Worm (Caenorhabditis elegans) whole organism, L2 larva: ENCODE measurements around the gene K02E11.6.
A peak's percentile ranks its signal among the peaks of the same experiment; 100 is the strongest.

Experiments
- C34F6.9 ChIP-seq: fragments of 150-350 bp; optimal IDR thresholded peaks from 2 replicates; lab custom pipeline; 2014; ENCODE audit warnings: missing biosample characterization, missing genetic modification characterization
- F13H6.1 ChIP-seq: sonication (generic microtip); optimal IDR thresholded peaks from 2 replicates; lab custom pipeline; 2016; ENCODE audit warnings: missing genetic modification characterization, missing compliant biosample characterization
- R02D3.7 ChIP-seq: fragments of 150-350 bp; optimal IDR thresholded peaks from 2 replicates; lab custom pipeline; 2014; ENCODE audit warnings: missing biosample characterization, missing genetic modification characterization
- Y55F3AM.14 ChIP-seq: fragments of 200-800 bp; sonication (Bioruptor generic); optimal IDR thresholded peaks from 2 replicates; lab custom pipeline; 2018; ENCODE audit warnings: mild to moderate bottlenecking, missing genetic modification characterization, missing compliant biosample characterization
- alr-1 ChIP-seq: fragments of 150-350 bp; optimal IDR thresholded peaks from 2 replicates; lab custom pipeline; 2014; ENCODE audit warnings: missing biosample characterization, missing genetic modification characterization
- aly-2 ChIP-seq: fragments of 150-350 bp; optimal IDR thresholded peaks from 2 replicates; lab custom pipeline; 2014; ENCODE audit warnings: missing biosample characterization, missing genetic modification characterization
- ama-1 ChIP-seq: fragments of 150-350 bp; optimal IDR thresholded peaks from 2 replicates; lab custom pipeline; 2018; ENCODE audit warnings: inconsistent platforms
- blmp-1 ChIP-seq: sonication (generic microtip); optimal IDR thresholded peaks from 2 replicates; lab custom pipeline; 2017; ENCODE audit warnings: missing genetic modification characterization, mild to moderate bottlenecking, missing compliant biosample characterization, antibody characterized with exemption, moderate library complexity; ENCODE audit not compliant: insufficient read depth
- ceh-16 ChIP-seq: fragments of 150-350 bp; optimal IDR thresholded peaks from 2 replicates; lab custom pipeline; 2014; ENCODE audit warnings: missing biosample characterization, missing genetic modification characterization
- crh-2 ChIP-seq: sonication (generic microtip); optimal IDR thresholded peaks from 2 replicates; lab custom pipeline; 2017; ENCODE audit warnings: missing biosample characterization, missing genetic modification characterization
- dmd-4 ChIP-seq: sonication (generic microtip); optimal IDR thresholded peaks from 2 replicates; lab custom pipeline; 2017; ENCODE audit warnings: missing biosample characterization, missing genetic modification characterization
- egl-27 ChIP-seq: sonication (generic microtip); optimal IDR thresholded peaks from 3 replicates; lab custom pipeline; 2017; ENCODE audit warnings: missing biosample characterization, missing genetic modification reagents, missing genetic modification characterization
- elt-1 ChIP-seq: fragments of 150-350 bp; optimal IDR thresholded peaks from 2 replicates; lab custom pipeline; 2014; ENCODE audit warnings: missing biosample characterization, missing genetic modification characterization
- elt-3 ChIP-seq: sonication (generic microtip); optimal IDR thresholded peaks from 2 replicates; lab custom pipeline; 2017; ENCODE audit warnings: missing biosample characterization, missing genetic modification characterization
- fos-1 ChIP-seq: fragments of 150-350 bp; optimal IDR thresholded peaks from 2 replicates; lab custom pipeline; 2014; ENCODE audit warnings: missing biosample characterization, missing genetic modification characterization
- gmeb-1 ChIP-seq: fragments of 150-350 bp; optimal IDR thresholded peaks from 2 replicates; lab custom pipeline; 2014; ENCODE audit warnings: missing biosample characterization, missing genetic modification characterization
- lin-11 ChIP-seq: fragments of 150-350 bp; sonication (generic microtip); optimal IDR thresholded peaks from 2 replicates; lab custom pipeline; 2014; ENCODE audit warnings: missing biosample characterization, missing genetic modification characterization, inconsistent platforms, mixed read lengths
- lin-13 ChIP-seq: fragments of 150-350 bp; optimal IDR thresholded peaks from 2 replicates; lab custom pipeline; 2014; ENCODE audit warnings: missing biosample characterization, missing genetic modification reagents, missing genetic modification characterization
- lsy-2 ChIP-seq, 2 experiments: fragments of 150-350 bp in 1 of 2; sonication (generic microtip) in 1 of 2; optimal IDR thresholded peaks; 2 replicates each; lab custom pipeline; 2014 to 2017; ENCODE audit warnings: missing biosample characterization in 2 of 2, missing genetic modification characterization in 2 of 2
- mab-5 ChIP-seq: fragments of 150-350 bp; optimal IDR thresholded peaks from 2 replicates; lab custom pipeline; 2014; ENCODE audit warnings: missing biosample characterization, missing genetic modification characterization
- mbf-1 ChIP-seq: sonication (generic microtip); optimal IDR thresholded peaks from 2 replicates; lab custom pipeline; 2017; ENCODE audit warnings: missing biosample characterization, missing genetic modification characterization
- nhr-10 ChIP-seq: sonication (generic microtip); optimal IDR thresholded peaks from 2 replicates; lab custom pipeline; 2017; ENCODE audit warnings: missing biosample characterization, missing genetic modification characterization
- nhr-11 ChIP-seq: fragments of 150-350 bp; optimal IDR thresholded peaks from 2 replicates; lab custom pipeline; 2014; ENCODE audit warnings: missing biosample characterization, missing genetic modification characterization
- nhr-12 ChIP-seq: fragments of 150-350 bp; optimal IDR thresholded peaks from 2 replicates; lab custom pipeline; 2014; ENCODE audit warnings: missing biosample characterization, missing genetic modification characterization
- nhr-129 ChIP-seq: fragments of 150-350 bp; optimal IDR thresholded peaks from 2 replicates; lab custom pipeline; 2014; ENCODE audit warnings: missing biosample characterization, missing genetic modification characterization
- nhr-23 ChIP-seq: fragments of 150-350 bp; optimal IDR thresholded peaks from 2 replicates; lab custom pipeline; 2014; ENCODE audit warnings: missing biosample characterization, missing genetic modification reagents, missing genetic modification characterization
- nhr-237 ChIP-seq: fragments of 150-350 bp; optimal IDR thresholded peaks from 2 replicates; lab custom pipeline; 2014; ENCODE audit warnings: missing biosample characterization, missing genetic modification characterization
- nhr-25 ChIP-seq: fragments of 150-350 bp; sonication (generic microtip); optimal IDR thresholded peaks from 3 replicates; lab custom pipeline; 2014; ENCODE audit warnings: missing biosample characterization, missing genetic modification characterization
- nhr-6 ChIP-seq: fragments of 150-350 bp; optimal IDR thresholded peaks from 2 replicates; lab custom pipeline; 2014; ENCODE audit warnings: missing biosample characterization, missing genetic modification characterization
- skn-1 ChIP-seq: sonication (generic microtip); optimal IDR thresholded peaks from 2 replicates; lab custom pipeline; 2017; ENCODE audit warnings: missing biosample characterization, missing genetic modification characterization
- sma-3 ChIP-seq: sonication (generic microtip); optimal IDR thresholded peaks from 2 replicates; lab custom pipeline; 2016; ENCODE audit warnings: missing genetic modification reagents, missing genetic modification characterization, missing compliant biosample characterization
- sma-9 ChIP-seq, 2 experiments: fragments of 150-350 bp in 1 of 2; sonication (generic microtip) in 1 of 2; optimal IDR thresholded peaks; 2 replicates each; lab custom pipeline; 2014 to 2016; ENCODE audit warnings: missing genetic modification characterization in 2 of 2, mild to moderate bottlenecking in 1 of 2, missing biosample characterization in 1 of 2, missing compliant biosample characterization in 1 of 2, missing genetic modification reagents in 1 of 2, moderate library complexity in 1 of 2
- snpc-4 ChIP-seq: fragments of 150-350 bp; optimal IDR thresholded peaks from 2 replicates; lab custom pipeline; 2014; ENCODE audit warnings: missing biosample characterization, missing genetic modification characterization
- zag-1 ChIP-seq: fragments of 150-350 bp; optimal IDR thresholded peaks from 2 replicates; lab custom pipeline; 2014; ENCODE audit warnings: missing biosample characterization, missing genetic modification characterization
- ztf-11 ChIP-seq: sonication (generic microtip); optimal IDR thresholded peaks from 2 replicates; lab custom pipeline; 2017; ENCODE audit warnings: missing biosample characterization, missing genetic modification characterization
- ztf-4 ChIP-seq: fragments of 150-350 bp; optimal IDR thresholded peaks from 2 replicates; lab custom pipeline; 2014; ENCODE audit warnings: missing biosample characterization, missing genetic modification characterization

K02E11.6 gene

DNA sequence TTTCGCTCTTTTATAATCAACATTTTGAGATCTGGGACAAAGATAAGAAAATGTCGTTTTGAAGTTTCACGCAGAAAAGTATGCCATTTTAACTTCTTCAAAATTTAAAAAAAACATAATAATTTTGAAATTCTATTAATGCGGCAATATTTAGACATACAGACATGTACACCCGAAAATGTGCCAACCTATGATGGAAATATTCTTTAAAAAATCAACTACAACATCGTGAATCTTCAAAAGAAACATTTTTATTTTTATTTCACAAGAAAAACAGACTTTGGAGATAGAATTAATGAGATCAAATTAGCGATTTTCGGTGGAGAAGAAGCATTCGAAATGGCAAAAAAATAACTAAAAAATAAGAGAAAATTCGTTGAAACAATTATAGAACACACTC lies 33.5 kb upstream of the K02E11.6 start, which contains the start of gene T16A9.5:
TSS of gene T16A9.5 (minus strand) at position 101 of the 400 bp plus-strand sequence.
- TF ChIP-seq fos-1 (no peak), R02D3.7 (tag; lab: Kevin White, UChicago) (no peak), nhr-25 (tag; lab: Kevin White, UChicago) (no peak), ceh-16 (tag; lab: Kevin White, UChicago) (no peak), snpc-4 (no peak), egl-27 (no peak), nhr-6 (no peak), sma-3 (GFP tag; lab: Kevin White, UChicago) (no peak), blmp-1 (tag; lab: Kevin White, UChicago) (no peak), lin-11 (no peak), zag-1 (tag; lab: Kevin White, UChicago) (no peak), crh-2 (tag; lab: Kevin White, UChicago) (no peak), nhr-11 (tag; lab: Kevin White, UChicago) (no peak), lsy-2 (tag; optimal IDR thresholded peaks at IDR 0.05; lab: Kevin White, UChicago) (no peak), dmd-4 (tag; lab: Kevin White, UChicago) (no peak)
- TF ChIP-seq, all 48 proteins: peak for 0

DNA sequence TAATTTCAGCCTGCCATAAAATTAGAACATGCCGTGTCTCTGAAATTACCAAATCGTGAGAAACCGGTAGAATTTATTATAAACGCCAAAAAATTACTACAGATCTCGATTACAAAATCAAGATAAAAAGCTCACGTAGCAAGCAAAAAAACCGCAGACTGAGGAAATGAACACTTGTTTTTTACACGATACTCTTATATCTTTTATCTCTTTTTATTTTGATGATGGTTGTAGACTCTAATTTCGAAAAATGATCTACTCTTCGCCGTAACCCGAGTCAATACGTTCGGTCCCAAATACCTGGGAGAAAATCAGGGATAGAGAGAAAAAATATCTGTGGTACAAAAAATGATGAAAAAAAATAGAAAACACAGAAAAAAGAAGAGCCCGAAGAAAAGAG lies 25.5 kb upstream of the K02E11.6 start:
- TF ChIP-seq nhr-23 (tag; lab: Kevin White, UChicago) = no peak
- no peak for TF ChIP-seq ztf-11 (tag; lab: Kevin White, UChicago)
- no peak for TF ChIP-seq nhr-10 (tag; lab: Kevin White, UChicago)
- TF ChIP-seq elt-3 (tag; lab: Kevin White, UChicago) = no peak

ce11 chrV:14226373-14226772 lies 22.2 kb upstream of the K02E11.6 start, which contains the start of gene nep-21:
Gene nep-21 (minus strand): TSS chrV:14226473.
- TF ChIP-seq nhr-25 (tag; lab: Kevin White, UChicago) = no peak
- no peak for TF ChIP-seq ztf-4 (tag; lab: Kevin White, UChicago)
- no peak for TF ChIP-seq lin-11
- TF ChIP-seq crh-2 (tag; lab: Kevin White, UChicago) = no peak
- TF ChIP-seq nhr-12 (tag; lab: Kevin White, UChicago) = no peak
- TF ChIP-seq egl-27 = no peak
- TF ChIP-seq Y55F3AM.14 (GFP tag; lab: Kevin White, UChicago) = no peak
- no peak for TF ChIP-seq mab-5 (tag; lab: Kevin White, UChicago)
- no peak for TF ChIP-seq ceh-16 (tag; lab: Kevin White, UChicago)
- no peak for TF ChIP-seq aly-2 (tag; lab: Kevin White, UChicago)
- no peak for TF ChIP-seq fos-1
- TF ChIP-seq nhr-129 (tag; lab: Kevin White, UChicago) = no peak

DNA sequence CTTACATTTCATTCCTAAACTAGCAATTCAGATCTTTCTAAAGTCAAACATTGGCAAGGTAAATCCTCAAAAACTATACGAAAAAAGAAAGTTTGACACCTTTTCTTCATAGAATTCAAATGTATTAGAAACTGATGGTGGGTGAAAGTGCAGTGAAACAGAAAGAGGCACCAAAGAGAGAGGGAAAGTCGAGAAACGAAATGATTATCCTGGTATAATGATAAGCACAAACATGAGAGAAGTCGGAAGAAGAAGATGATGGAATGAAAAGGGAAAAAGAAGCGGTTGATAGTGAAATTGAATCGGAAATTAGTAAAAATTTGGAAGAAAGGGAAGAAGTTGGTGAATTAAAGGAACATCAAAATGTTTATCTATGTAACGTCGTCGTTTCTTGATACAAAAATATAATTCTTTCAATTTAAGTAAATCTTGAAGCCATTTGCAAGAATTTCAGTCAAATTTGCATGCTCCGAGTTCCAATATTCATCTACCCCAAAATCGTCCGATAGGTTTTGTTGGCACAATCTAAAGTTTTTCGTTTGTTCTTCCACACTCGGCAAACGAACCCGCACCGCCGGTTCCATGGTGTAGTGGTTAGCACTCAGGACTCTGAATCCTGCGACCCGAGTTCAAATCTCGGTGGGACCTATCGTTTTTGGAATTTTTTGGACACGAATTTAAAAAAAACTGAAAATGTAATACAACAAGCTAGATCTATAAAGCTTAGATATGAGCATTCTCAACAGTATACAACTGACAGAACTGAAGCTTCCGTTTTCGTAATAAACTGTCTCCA lies 17.6 kb upstream of the K02E11.6 start:
- TF ChIP-seq nhr-23 (tag; lab: Kevin White, UChicago) (no peak), lin-13 (GFP tag; lab: Kevin White, UChicago) (no peak), elt-1 (no peak), nhr-237 (no peak), sma-3 (GFP tag; lab: Kevin White, UChicago) (no peak), nhr-25 (tag; lab: Kevin White, UChicago) (no peak), F13H6.1 (tag; lab: Kevin White, UChicago) (no peak)
- TF ChIP-seq, all 48 proteins: peak for 0

ce11 chrV:14231656-14232055 lies 16.9 kb upstream of the K02E11.6 start:
- peak; percentile 4 for TF ChIP-seq fos-1
- no peak for TF ChIP-seq zag-1 (tag; lab: Kevin White, UChicago)

DNA sequence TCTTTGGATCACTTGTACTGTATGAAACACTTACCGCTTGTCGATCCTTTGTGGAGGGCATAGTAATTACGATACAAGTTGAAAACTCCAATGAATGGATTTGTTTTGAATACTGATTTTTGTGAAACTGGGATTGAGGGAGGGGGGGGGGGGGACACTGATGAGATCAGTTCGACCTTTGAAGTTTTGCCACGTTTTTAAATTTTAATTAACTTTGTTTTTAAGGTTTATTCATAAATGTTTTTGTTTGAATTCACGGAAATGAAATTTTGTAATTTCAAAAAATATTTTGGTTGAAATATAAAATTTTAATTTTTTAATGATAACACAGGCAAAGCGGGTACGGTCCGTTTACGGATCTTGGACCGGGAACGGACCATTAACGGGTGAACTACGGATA lies 12.7 kb upstream of the K02E11.6 start, which contains the start of gene ent-3:
TSS of gene ent-3 (minus strand) at position 101 of the 400 bp plus-strand sequence.
- TF ChIP-seq elt-3 (tag; lab: Kevin White, UChicago) (no peak), snpc-4 (no peak), mab-5 (tag; lab: Kevin White, UChicago) (no peak), F13H6.1 (tag; lab: Kevin White, UChicago) (no peak), alr-1 (tag; lab: Kevin White, UChicago) (no peak), mbf-1 (tag; lab: Kevin White, UChicago) (no peak), gmeb-1 (tag; lab: Kevin White, UChicago) (no peak), ama-1 (lab: Kevin White, UChicago) (no peak), R02D3.7 (tag; lab: Kevin White, UChicago) (no peak), skn-1 (tag; lab: Kevin White, UChicago) (no peak), nhr-129 (tag; lab: Kevin White, UChicago) (no peak), nhr-10 (tag; lab: Kevin White, UChicago) (no peak), blmp-1 (tag; lab: Kevin White, UChicago) (no peak), nhr-25 (tag; lab: Kevin White, UChicago) (no peak), C34F6.9 (tag; lab: Kevin White, UChicago) (no peak), fos-1 (no peak), sma-9 (GFP tag; optimal IDR thresholded peaks at IDR 0.05; lab: Kevin White, UChicago) (no peak), sma-9 (tag; optimal IDR thresholded peaks at IDR 0.05; lab: Kevin White, UChicago) (no peak), lsy-2 (tag; optimal IDR thresholded peaks at IDR 0.05; lab: Kevin White, UChicago) (no peak), nhr-6 (no peak)
